Worm (Caenorhabditis elegans) whole organism, mixed stage, embryonic: ENCODE measurements around the gene Y75B8A.10.

ENCODE experiments used
- M03D4.4 ChIP-seq: sonication (generic microtip); optimal IDR thresholded peaks from 2 replicates; lab custom pipeline; 2017; ENCODE audit warnings: mild to moderate bottlenecking, missing genetic modification characterization, missing compliant biosample characterization
- bed-3 ChIP-seq: fragments of 200-800 bp; sonication (Bioruptor generic); optimal IDR thresholded peaks from 3 replicates; lab custom pipeline; 2018; ENCODE audit warnings: mild to moderate bottlenecking, missing genetic modification characterization, moderate library complexity, missing compliant biosample characterization
- blmp-1 ChIP-seq: fragments of 150-350 bp; optimal IDR thresholded peaks from 2 replicates; lab custom pipeline; 2014; ENCODE audit warnings: missing biosample characterization, missing genetic modification characterization
- ceh-39 ChIP-seq: fragments of 150-350 bp; optimal IDR thresholded peaks from 2 replicates; lab custom pipeline; 2014; ENCODE audit warnings: missing biosample characterization, missing genetic modification characterization
- ceh-83 ChIP-seq: fragments of 200-800 bp; sonication (Bioruptor generic); optimal IDR thresholded peaks from 2 replicates; lab custom pipeline; 2018; ENCODE audit warnings: mild to moderate bottlenecking, missing genetic modification characterization, missing compliant biosample characterization
- ces-1 ChIP-seq: fragments of 150-350 bp; optimal IDR thresholded peaks from 2 replicates; lab custom pipeline; 2014; ENCODE audit warnings: missing biosample characterization, missing genetic modification reagents, missing genetic modification characterization
- cnd-1 ChIP-seq: fragments of 200-800 bp; sonication (Bioruptor generic); optimal IDR thresholded peaks from 2 replicates; lab custom pipeline; 2018; ENCODE audit warnings: mild to moderate bottlenecking, missing genetic modification characterization, missing compliant biosample characterization
- elt-1 ChIP-seq: sonication (generic microtip); optimal IDR thresholded peaks from 2 replicates; lab custom pipeline; 2017; ENCODE audit warnings: missing genetic modification characterization, mild to moderate bottlenecking, missing compliant biosample characterization, antibody characterized with exemption, moderate library complexity, borderline replicate concordance; ENCODE audit not compliant: insufficient read depth
- elt-3 ChIP-seq: fragments of 150-350 bp; optimal IDR thresholded peaks from 2 replicates; lab custom pipeline; 2014; ENCODE audit warnings: missing biosample characterization, missing genetic modification characterization
- ham-2 ChIP-seq: fragments of 200-800 bp; sonication (Bioruptor generic); optimal IDR thresholded peaks from 2 replicates; lab custom pipeline; 2018; ENCODE audit warnings: mild to moderate bottlenecking, missing genetic modification characterization, missing compliant biosample characterization
- hlh-1 ChIP-seq: fragments of 150-350 bp; optimal IDR thresholded peaks from 2 replicates; lab custom pipeline; 2014; ENCODE audit warnings: missing biosample characterization, missing genetic modification reagents, missing genetic modification characterization
- lin-13 ChIP-seq: fragments of 150-350 bp; optimal IDR thresholded peaks from 2 replicates; lab custom pipeline; 2014; ENCODE audit warnings: missing biosample characterization, missing genetic modification characterization
- lin-32 ChIP-seq: fragments of 200-800 bp; sonication (Bioruptor generic); optimal IDR thresholded peaks from 2 replicates; lab custom pipeline; 2018; ENCODE audit warnings: mild to moderate bottlenecking, missing genetic modification characterization, missing compliant biosample characterization
- lsy-2 ChIP-seq: fragments of 150-350 bp; optimal IDR thresholded peaks from 2 replicates; lab custom pipeline; 2014; ENCODE audit warnings: missing biosample characterization, missing genetic modification characterization
- mab-5 ChIP-seq: fragments of 150-350 bp; optimal IDR thresholded peaks from 2 replicates; lab custom pipeline; 2014; ENCODE audit warnings: missing biosample characterization, missing genetic modification characterization
- mep-1 ChIP-seq: fragments of 150-350 bp; optimal IDR thresholded peaks from 2 replicates; lab custom pipeline; 2017; ENCODE audit warnings: missing biosample characterization, missing genetic modification reagents, missing genetic modification characterization, inconsistent platforms
- mls-2 ChIP-seq: sonication (generic microtip); optimal IDR thresholded peaks from 2 replicates; lab custom pipeline; 2016; ENCODE audit warnings: mild to moderate bottlenecking, missing genetic modification characterization, moderate library complexity, missing compliant biosample characterization
- nhr-12 ChIP-seq: fragments of 150-350 bp; optimal IDR thresholded peaks from 2 replicates; lab custom pipeline; 2014; ENCODE audit warnings: missing biosample characterization, missing genetic modification characterization
- nhr-2 ChIP-seq: fragments of 150-350 bp; optimal IDR thresholded peaks from 2 replicates; lab custom pipeline; 2014; ENCODE audit warnings: missing biosample characterization, missing genetic modification characterization
- nhr-237 ChIP-seq: fragments of 150-350 bp; optimal IDR thresholded peaks from 2 replicates; lab custom pipeline; 2014; ENCODE audit warnings: missing biosample characterization, missing genetic modification characterization
- nhr-76 ChIP-seq: sonication (generic microtip); optimal IDR thresholded peaks from 2 replicates; lab custom pipeline; 2017; ENCODE audit warnings: missing biosample characterization, missing genetic modification characterization
- pha-4 ChIP-seq: fragments of 150-350 bp; optimal IDR thresholded peaks from 2 replicates; lab custom pipeline; 2018; ENCODE audit warnings: missing biosample characterization, missing genetic modification reagents, missing genetic modification characterization
- sem-2 ChIP-seq: fragments of 200-800 bp; sonication (Bioruptor generic); optimal IDR thresholded peaks from 2 replicates; lab custom pipeline; 2018; ENCODE audit warnings: mild to moderate bottlenecking, missing genetic modification characterization, missing compliant biosample characterization
- snpc-4 ChIP-seq: fragments of 150-350 bp; optimal IDR thresholded peaks from 2 replicates; lab custom pipeline; 2014; ENCODE audit warnings: missing biosample characterization, missing genetic modification characterization
- sptf-1 ChIP-seq: sonication (generic microtip); optimal IDR thresholded peaks from 2 replicates; lab custom pipeline; 2017; ENCODE audit warnings: mild to moderate bottlenecking, missing genetic modification characterization, moderate library complexity, missing compliant biosample characterization
- unc-120 ChIP-seq: sonication (generic microtip); optimal IDR thresholded peaks from 2 replicates; lab custom pipeline; 2017; ENCODE audit warnings: missing genetic modification characterization, missing compliant biosample characterization; ENCODE audit not compliant: poor library complexity, severe bottlenecking
- unc-39 ChIP-seq: fragments of 150-350 bp; optimal IDR thresholded peaks from 2 replicates; lab custom pipeline; 2014; ENCODE audit warnings: missing biosample characterization, missing genetic modification characterization
- unc-62 ChIP-seq: fragments of 150-350 bp; optimal IDR thresholded peaks from 2 replicates; lab custom pipeline; 2014; ENCODE audit warnings: missing biosample characterization, missing genetic modification reagents, missing genetic modification characterization
- zip-8 ChIP-seq: fragments of 150-350 bp; optimal IDR thresholded peaks from 2 replicates; lab custom pipeline; 2014; ENCODE audit warnings: missing biosample characterization, missing genetic modification characterization
- ztf-11 ChIP-seq: fragments of 150-350 bp; optimal IDR thresholded peaks from 2 replicates; lab custom pipeline; 2014; ENCODE audit warnings: missing biosample characterization, missing genetic modification characterization

The Y75B8A.10 gene

DNA sequence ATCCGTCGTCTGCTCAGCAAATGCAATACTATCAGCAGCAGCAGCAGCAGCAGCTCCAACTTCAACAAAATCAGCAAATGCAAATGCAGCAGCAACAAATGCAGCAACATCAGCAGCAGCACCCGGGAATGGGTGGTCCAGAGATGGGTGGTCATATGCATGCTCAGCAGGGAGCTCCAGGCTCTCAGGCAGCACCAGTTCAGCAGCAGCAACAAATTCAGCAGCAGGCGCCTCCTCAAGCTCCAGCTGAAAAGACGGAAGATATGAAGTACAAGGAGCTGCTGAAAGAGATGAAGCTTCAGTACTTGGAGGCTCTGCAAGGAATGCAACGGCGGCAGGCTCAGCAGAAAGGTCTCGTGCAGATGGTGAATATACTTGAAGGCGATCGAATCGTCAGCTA is 15.8 kb downstream of the Y75B8A.10 start:
- TF ChIP-seq M03D4.4 (tag; lab: Kevin White, UChicago) (no peak), zip-8 (tag; lab: Kevin White, UChicago) (no peak), sptf-1 (tag; lab: Kevin White, UChicago) (no peak), ces-1 (GFP tag; lab: Kevin White, UChicago) (no peak), snpc-4 (tag; lab: Kevin White, UChicago) (no peak), mab-5 (tag; lab: Kevin White, UChicago) (no peak), ceh-39 (tag; lab: Kevin White, UChicago) (no peak), blmp-1 (no peak), sem-2 (no peak), pha-4 (tag; lab: Kevin White, UChicago) (no peak), unc-120 (tag; lab: Kevin White, UChicago) (no peak)

DNA sequence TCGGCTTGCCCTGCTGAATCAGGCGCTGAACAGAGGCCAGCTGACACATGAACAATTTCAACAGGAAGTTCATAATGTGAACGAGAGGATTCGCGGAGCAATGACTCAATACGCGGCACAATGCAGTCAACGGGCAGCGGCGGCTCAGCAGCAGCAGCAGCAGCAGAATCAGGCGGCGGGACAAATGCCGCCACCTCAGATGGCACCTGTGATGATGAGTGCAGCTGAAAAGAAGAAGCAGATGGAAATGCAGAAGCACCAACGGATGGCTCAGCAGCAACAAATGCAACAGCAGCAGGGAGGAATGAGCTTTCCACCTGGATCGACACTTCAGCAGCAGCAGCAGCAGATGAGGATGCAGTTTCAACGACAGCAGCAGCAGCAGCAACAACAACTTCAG is 17.5 kb downstream of the Y75B8A.10 start:
- TF ChIP-seq ceh-83 (GFP tag; lab: Kevin White, UChicago) (no peak), lin-13 (tag; lab: Kevin White, UChicago) (no peak), M03D4.4 (tag; lab: Kevin White, UChicago) (no peak), unc-39 (no peak), cnd-1 (tag; lab: Kevin White, UChicago) (no peak), mep-1 (tag; lab: Kevin White, UChicago) (no peak)

DNA sequence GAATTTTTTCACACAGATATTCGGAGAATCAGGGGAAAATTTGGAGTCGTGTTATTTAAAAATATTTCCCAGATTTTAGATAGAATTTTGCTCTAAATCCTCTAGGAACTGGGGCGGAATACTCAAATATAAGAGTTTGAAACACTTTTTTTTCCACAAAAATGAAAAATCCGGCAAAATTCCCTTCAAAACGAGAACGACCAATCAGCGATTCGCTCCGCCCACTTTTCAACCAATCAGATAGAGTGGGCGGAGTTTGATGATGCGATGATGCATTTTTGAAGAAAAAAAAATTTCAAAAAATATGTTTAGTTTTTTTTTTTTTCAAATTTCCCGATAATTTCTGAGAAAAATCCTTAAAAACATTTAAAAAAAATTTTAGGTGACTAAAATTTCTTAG is 18.4 kb downstream of the Y75B8A.10 start:
- TF ChIP-seq nhr-237 (tag; lab: Kevin White, UChicago), result no peak
- no peak for TF ChIP-seq mls-2 (tag; lab: Kevin White, UChicago)
- no peak for TF ChIP-seq ztf-11 (tag; lab: Kevin White, UChicago)
- no peak for TF ChIP-seq snpc-4 (tag; lab: Kevin White, UChicago)
- TF ChIP-seq lin-13 (tag; lab: Kevin White, UChicago), result no peak
- TF ChIP-seq nhr-76, result no peak
- TF ChIP-seq unc-62 (GFP tag; lab: Kevin White, UChicago), result no peak
- no peak for TF ChIP-seq pha-4 (tag; lab: Kevin White, UChicago)
- no peak for TF ChIP-seq cnd-1 (tag; lab: Kevin White, UChicago)
- no peak for TF ChIP-seq unc-39

DNA sequence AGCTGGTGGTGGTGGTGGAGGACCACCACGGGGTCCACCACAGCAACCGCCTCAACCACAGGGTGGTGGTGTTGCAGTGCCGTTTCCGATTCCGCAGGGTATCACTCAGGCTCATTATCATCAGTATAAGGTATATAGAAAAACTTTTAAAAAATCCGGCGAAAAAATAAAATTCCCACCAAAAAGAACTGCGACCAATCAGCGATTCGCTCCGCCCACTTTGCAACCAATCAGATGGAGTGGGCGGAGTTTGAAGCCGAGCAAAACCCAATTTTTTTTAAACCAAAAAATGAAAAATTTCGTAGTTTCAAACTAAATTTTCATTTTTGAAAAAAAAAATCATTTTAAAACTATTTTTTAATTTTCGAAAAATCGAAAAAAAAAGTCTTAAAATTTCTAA is 21.9 kb downstream of the Y75B8A.10 start:
- no peak for TF ChIP-seq sem-2

DNA sequence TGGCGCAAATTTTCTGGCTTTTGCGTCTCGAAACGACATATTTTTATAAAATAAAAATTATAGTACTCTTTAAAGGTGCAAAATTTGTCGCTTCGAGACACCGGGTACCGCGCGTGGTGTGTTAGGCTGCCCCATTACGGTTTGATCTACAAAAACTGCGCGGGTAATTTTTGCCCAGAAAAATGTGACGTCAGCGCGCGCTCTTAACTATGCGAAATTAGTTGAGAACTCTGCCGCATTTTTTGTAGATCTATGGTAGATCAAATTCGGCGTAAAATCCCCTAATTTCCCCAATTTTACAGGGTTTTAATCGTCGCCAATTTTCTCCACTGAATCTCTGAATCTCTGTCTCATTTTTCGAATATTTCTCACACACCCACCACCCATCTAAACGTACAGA is 22.4 kb downstream of the Y75B8A.10 start, which contains the start of gene Y75B8A.8:
Y75B8A.8 (plus strand) TSS at position 301 of the 400 bp plus-strand sequence.
- no peak for TF ChIP-seq mep-1 (tag; lab: Kevin White, UChicago)
- no peak for TF ChIP-seq nhr-2
- no peak for TF ChIP-seq mls-2 (tag; lab: Kevin White, UChicago)
- TF ChIP-seq ceh-39 (tag; lab: Kevin White, UChicago), result no peak
- no peak for TF ChIP-seq nhr-76
- no peak for TF ChIP-seq bed-3 (GFP tag; lab: Kevin White, UChicago)
- no peak for TF ChIP-seq lin-13 (tag; lab: Kevin White, UChicago)
- no peak for TF ChIP-seq elt-3
- TF ChIP-seq unc-62 (GFP tag; lab: Kevin White, UChicago), result no peak
- TF ChIP-seq sem-2, result no peak
- no peak for TF ChIP-seq lsy-2 (tag; lab: Kevin White, UChicago)
- TF ChIP-seq hlh-1 (tag; lab: Kevin White, UChicago), result no peak
- no peak for TF ChIP-seq lin-32
- TF ChIP-seq, all 35 proteins: peak for 0

DNA sequence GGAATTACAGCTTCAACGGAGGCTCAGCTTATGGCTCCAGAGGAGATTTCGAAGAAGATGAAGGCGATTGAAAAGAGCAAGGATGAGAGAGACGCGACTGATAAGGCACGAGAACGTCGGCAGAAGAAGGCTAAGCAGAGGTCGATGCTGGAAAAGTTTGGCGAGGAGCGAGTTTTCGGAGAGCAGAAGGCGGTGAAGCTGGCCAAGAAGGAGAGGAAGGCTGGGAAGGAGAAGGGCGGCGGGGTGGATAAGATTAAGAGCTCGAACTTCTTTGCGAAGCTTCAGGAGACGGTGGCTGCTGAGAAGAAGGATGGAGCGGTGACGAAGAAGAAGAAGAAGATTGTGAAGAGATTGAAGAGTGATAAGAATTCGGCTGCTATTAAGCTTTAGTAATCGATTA is 23.6 kb downstream of the Y75B8A.10 start:
- TF ChIP-seq cnd-1 (tag; lab: Kevin White, UChicago) (no peak), nhr-237 (tag; lab: Kevin White, UChicago) (no peak), elt-3 (no peak), elt-1 (tag; lab: Kevin White, UChicago) (no peak), ceh-39 (tag; lab: Kevin White, UChicago) (no peak), lsy-2 (tag; lab: Kevin White, UChicago) (no peak), unc-120 (tag; lab: Kevin White, UChicago) (no peak), nhr-12 (no peak), ztf-11 (tag; lab: Kevin White, UChicago) (no peak), mls-2 (tag; lab: Kevin White, UChicago) (no peak), mab-5 (tag; lab: Kevin White, UChicago) (no peak), nhr-76 (no peak), zip-8 (tag; lab: Kevin White, UChicago) (no peak), ham-2 (GFP tag; lab: Kevin White, UChicago) (no peak), bed-3 (GFP tag; lab: Kevin White, UChicago) (no peak)
